Fruit fly (Drosophila melanogaster) whole organism, embryonic: ENCODE data around the gene CG2841.
A peak's percentile ranks its signal among the peaks of the same experiment; 100 is the strongest.

ENCODE experiments used
- Aef1 ChIP-seq: fragments of 200-800 bp; sonication (Bioruptor generic); IDR thresholded peaks from 3 replicates; pipeline ENCODE4 v1.3.6; 2022; ENCODE audit warnings: missing biosample characterization, missing genetic modification characterization
- CG11504 ChIP-seq: fragments of 200-800 bp; sonication (Bioruptor generic); optimal IDR thresholded peaks from 3 replicates; lab custom pipeline; 2019; ENCODE audit warnings: missing biosample characterization, mild to moderate bottlenecking, missing genetic modification characterization, moderate library complexity
- CG13287 ChIP-seq: fragments of 200-800 bp; sonication (Bioruptor generic); IDR thresholded peaks from 2 replicates; pipeline ENCODE4 v1.3.6; 2022; ENCODE audit warnings: missing biosample characterization, missing genetic modification characterization; ENCODE audit not compliant: partially characterized antibody
- CG13424 ChIP-seq: fragments of 200-800 bp; sonication (Bioruptor generic); optimal IDR thresholded peaks from 2 replicates; lab custom pipeline; 2019; ENCODE audit warnings: missing biosample characterization, mild to moderate bottlenecking, missing genetic modification characterization, moderate library complexity
- CG16779 ChIP-seq: fragments of 200-800 bp; sonication (Bioruptor generic); IDR thresholded peaks from 2 replicates; pipeline ENCODE4 v1.3.6; 2022; ENCODE audit warnings: missing biosample characterization, missing genetic modification characterization
- CG16863 ChIP-seq: fragments of 200-800 bp; sonication (Bioruptor generic); optimal IDR thresholded peaks from 3 replicates; lab custom pipeline; 2016; ENCODE audit warnings: missing biosample characterization, missing genetic modification characterization
- CG2678 ChIP-seq: fragments of 200-800 bp; sonication (Bioruptor generic); optimal IDR thresholded peaks from 3 replicates; lab custom pipeline; 2019; ENCODE audit warnings: missing biosample characterization, mild to moderate bottlenecking, missing genetic modification characterization, moderate library complexity
- CG2712 ChIP-seq: fragments of 200-800 bp; optimal IDR thresholded peaks from 3 replicates; lab custom pipeline; 2019; ENCODE audit warnings: missing biosample characterization, mild to moderate bottlenecking, missing genetic modification characterization, moderate library complexity
- CG2875 ChIP-seq: fragments of 200-800 bp; sonication (Bioruptor generic); optimal IDR thresholded peaks from 2 replicates; lab custom pipeline; 2017; ENCODE audit warnings: missing biosample characterization, mild to moderate bottlenecking, missing genetic modification characterization, missing genetic modification reagents
- CG30020 ChIP-seq: fragments of 200-800 bp; optimal IDR thresholded peaks from 2 replicates; lab custom pipeline; 2019; ENCODE audit warnings: missing biosample characterization, mild to moderate bottlenecking, missing genetic modification characterization, moderate library complexity
- CG30403 ChIP-seq: fragments of 200-800 bp; sonication (Bioruptor generic); optimal IDR thresholded peaks from 3 replicates; lab custom pipeline; 2016; ENCODE audit warnings: missing biosample characterization, missing genetic modification characterization
- CG31441 ChIP-seq: fragments of 200-800 bp; sonication (Bioruptor generic); IDR thresholded peaks from 2 replicates; pipeline ENCODE4 v1.3.6; 2022; ENCODE audit warnings: missing biosample characterization, missing genetic modification characterization
- CG33213 ChIP-seq: fragments of 200-800 bp; sonication (Bioruptor generic); optimal IDR thresholded peaks from 3 replicates; lab custom pipeline; 2016; ENCODE audit warnings: missing biosample characterization, missing genetic modification characterization
- CG7556 ChIP-seq: fragments of 200-800 bp; sonication (Bioruptor generic); optimal IDR thresholded peaks from 2 replicates; lab custom pipeline; 2017; ENCODE audit warnings: missing biosample characterization, mild to moderate bottlenecking, missing genetic modification characterization
- CG9437 ChIP-seq: fragments of 200-800 bp; sonication (Bioruptor generic); optimal IDR thresholded peaks from 2 replicates; lab custom pipeline; 2018; ENCODE audit warnings: missing biosample characterization, mild to moderate bottlenecking, missing genetic modification characterization
- Drgx ChIP-seq: fragments of 200-800 bp; sonication (Bioruptor generic); IDR thresholded peaks from 2 replicates; pipeline ENCODE4 v1.3.6; 2022; ENCODE audit warnings: missing biosample characterization, missing genetic modification characterization
- H2.0 ChIP-seq: fragments of 200-800 bp; sonication (Bioruptor generic); IDR thresholded peaks from 2 replicates; pipeline ENCODE4 v1.3.6; 2022; ENCODE audit warnings: missing biosample characterization, missing genetic modification characterization
- HLH3B ChIP-seq: fragments of 200-800 bp; sonication (Bioruptor generic); IDR thresholded peaks from 2 replicates; pipeline ENCODE4 v1.3.6; 2022; ENCODE audit warnings: missing biosample characterization, missing genetic modification characterization
- Hand ChIP-seq: fragments of 200-800 bp; sonication (Bioruptor generic); optimal IDR thresholded peaks from 2 replicates; lab custom pipeline; 2017; ENCODE audit warnings: mild to moderate bottlenecking, missing biosample characterization, missing genetic modification reagents, missing genetic modification characterization
- Hr51 ChIP-seq, 2 experiments: fragments of 200-800 bp; sonication (Bioruptor generic); optimal IDR thresholded peaks; 2 replicates in 1 of 2; 3 replicates in 1 of 2; lab custom pipeline; 2016 to 2018; ENCODE audit warnings: missing biosample characterization in 2 of 2, missing genetic modification characterization in 2 of 2, mild to moderate bottlenecking in 1 of 2, moderate library complexity in 1 of 2
- Med ChIP-seq: fragments of 200-800 bp; sonication (Bioruptor generic); peaks from one replicate; lab custom pipeline; 2016; ENCODE audit warnings: missing biosample characterization, missing genetic modification characterization, mild to moderate bottlenecking, inconsistent platforms, moderate library complexity
- Oli ChIP-seq: fragments of 200-800 bp; sonication (Bioruptor generic); optimal IDR thresholded peaks from 2 replicates; lab custom pipeline; 2018; ENCODE audit warnings: missing biosample characterization, mild to moderate bottlenecking, missing genetic modification characterization, moderate library complexity
- Pdp1 ChIP-seq, 2 experiments: fragments of 200-800 bp; sonication (Bioruptor generic); optimal IDR thresholded peaks; 3 replicates each; lab custom pipeline; 2016; ENCODE audit warnings: missing biosample characterization in 2 of 2, missing genetic modification characterization in 2 of 2, mild to moderate bottlenecking in 1 of 2, moderate library complexity in 1 of 2
- Sox102F ChIP-seq: fragments of 200-800 bp; sonication (Bioruptor generic); optimal IDR thresholded peaks from 2 replicates; lab custom pipeline; 2018; ENCODE audit warnings: missing biosample characterization, mild to moderate bottlenecking, missing genetic modification characterization, moderate library complexity
- Spps ChIP-seq: fragments of 200-800 bp; sonication (Bioruptor generic); optimal IDR thresholded peaks from 2 replicates; lab custom pipeline; 2018; ENCODE audit warnings: missing biosample characterization, mild to moderate bottlenecking, missing genetic modification characterization
- Ssrp ChIP-seq: fragments of 200-800 bp; sonication (Bioruptor generic); optimal IDR thresholded peaks from 2 replicates; lab custom pipeline; 2018; ENCODE audit warnings: missing biosample characterization, mild to moderate bottlenecking, missing genetic modification characterization, moderate library complexity
- Xrp1 ChIP-seq: fragments of 200-800 bp; sonication (Bioruptor generic); IDR thresholded peaks from 2 replicates; pipeline ENCODE4 v1.3.6; 2022; ENCODE audit warnings: missing biosample characterization, missing genetic modification characterization
- amos ChIP-seq: fragments of 200-800 bp; sonication (Bioruptor generic); IDR thresholded peaks from 2 replicates; pipeline ENCODE4 v1.3.6; 2022; ENCODE audit warnings: missing biosample characterization, missing genetic modification characterization; ENCODE audit not compliant: partially characterized antibody
- dmrt11E ChIP-seq: fragments of 200-800 bp; sonication (Bioruptor generic); optimal IDR thresholded peaks from 3 replicates; lab custom pipeline; 2018; ENCODE audit warnings: missing biosample characterization, mild to moderate bottlenecking, missing genetic modification characterization, moderate library complexity
- dmrt99B ChIP-seq: fragments of 200-800 bp; sonication (Bioruptor generic); optimal IDR thresholded peaks from 2 replicates; lab custom pipeline; 2018; ENCODE audit warnings: missing biosample characterization, mild to moderate bottlenecking, missing genetic modification characterization, moderate library complexity
- dpn ChIP-seq, 2 experiments: fragments of 200-800 bp; sonication (Bioruptor generic); optimal IDR thresholded peaks; 3 replicates each; lab custom pipeline; 2016; ENCODE audit warnings: missing biosample characterization in 2 of 2, missing genetic modification characterization in 2 of 2
- grau ChIP-seq: fragments of 200-800 bp; optimal IDR thresholded peaks from 3 replicates; lab custom pipeline; 2019; ENCODE audit warnings: missing biosample characterization, mild to moderate bottlenecking, missing genetic modification characterization, moderate library complexity
- grn ChIP-seq: fragments of 200-800 bp; sonication (Bioruptor generic); optimal IDR thresholded peaks from 3 replicates; lab custom pipeline; 2017; ENCODE audit warnings: missing biosample characterization, missing genetic modification characterization
- gro ChIP-seq: fragments of 200-800 bp; sonication (Bioruptor generic); optimal IDR thresholded peaks from 2 replicates; lab custom pipeline; 2016; ENCODE audit warnings: missing biosample characterization, missing genetic modification characterization
- ind ChIP-seq: fragments of 200-800 bp; sonication (Bioruptor generic); optimal IDR thresholded peaks from 3 replicates; lab custom pipeline; 2016; ENCODE audit warnings: missing biosample characterization, missing genetic modification characterization
- lilli ChIP-seq: fragments of 200-800 bp; sonication (Bioruptor generic); optimal IDR thresholded peaks from 3 replicates; lab custom pipeline; 2016; ENCODE audit warnings: missing biosample characterization, missing genetic modification characterization
- nmo ChIP-seq: fragments of 200-800 bp; sonication (Bioruptor generic); optimal IDR thresholded peaks from 2 replicates; lab custom pipeline; 2018; ENCODE audit warnings: missing biosample characterization, mild to moderate bottlenecking, missing genetic modification characterization, moderate library complexity
- phol ChIP-seq: fragments of 200-800 bp; sonication (Bioruptor generic); optimal IDR thresholded peaks from 3 replicates; lab custom pipeline; 2018; ENCODE audit warnings: missing biosample characterization, mild to moderate bottlenecking, missing genetic modification characterization, moderate library complexity
- prd ChIP-seq, 3 experiments: fragments of >200 bp in 2 of 3; fragments of 200-800 bp in 1 of 3; sonication (Bioruptor generic) in 1 of 3; optimal IDR thresholded peaks in 2 of 3; IDR thresholded peaks in 1 of 3; 2 replicates in 2 of 3; 3 replicates in 1 of 3; pipeline versions ENCODE4 v1.3.6 to Lab custom; 2017 to 2022; ENCODE audit warnings: missing biosample characterization in 1 of 3, missing genetic modification characterization in 1 of 3
- row ChIP-seq: fragments of 200-800 bp; sonication (Bioruptor generic); IDR thresholded peaks from 3 replicates; pipeline ENCODE4 v1.3.6; 2022; ENCODE audit warnings: missing biosample characterization, missing genetic modification characterization
- sisA ChIP-seq: fragments of 200-800 bp; sonication (Bioruptor generic); IDR thresholded peaks from 2 replicates; pipeline ENCODE4 v1.3.6; 2022; ENCODE audit warnings: missing biosample characterization, missing genetic modification characterization
- tin ChIP-seq: fragments of 200-800 bp; sonication (Bioruptor generic); optimal IDR thresholded peaks from 3 replicates; lab custom pipeline; 2016; ENCODE audit warnings: missing biosample characterization, missing genetic modification characterization

CG2841 gene

DNA sequence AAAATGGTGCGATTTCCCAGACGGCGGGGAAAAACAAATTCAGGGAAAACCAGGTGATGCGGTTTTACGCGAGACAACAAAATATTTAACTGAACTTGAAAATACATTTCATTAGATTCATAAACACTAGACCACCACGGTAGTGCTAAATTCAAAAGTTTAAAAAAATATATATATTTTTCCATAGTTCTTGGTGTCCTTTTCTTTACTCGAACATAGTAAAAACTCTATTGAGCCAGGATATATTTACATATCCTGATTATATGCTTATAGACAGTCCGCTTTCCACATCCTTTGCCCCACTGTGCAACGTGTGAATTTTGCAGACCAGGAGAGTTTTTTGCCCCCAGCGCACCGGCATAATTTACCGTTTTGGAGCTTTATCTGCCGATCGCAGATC is 751 bp downstream of the CG2841 start (continued):
- TF ChIP-seq CG2678 (peak; percentile 25), Xrp1 (GFP tag; lab: Robert Waterston, UW) (peak; percentile 51), Spps (tag; lab: Kevin White, UChicago) (no peak), ind (GFP tag; lab: Kevin White, UChicago) (peak; percentile 4), Aef1 (GFP tag; lab: Robert Waterston, UW) (peak; percentile 20; the same call in 1 of the 3 replicates), Med (peak; percentile 69), CG33213 (no peak), CG2875 (GFP tag; lab: Kevin White, UChicago) (peak; percentile 0), Hr51 (GFP tag; optimal IDR thresholded peaks at IDR 0.05; lab: Kevin White, UChicago) (peak in 1 of 2 experiments; percentile 33), gro (no peak), nmo (GFP tag; lab: Kevin White, UChicago) (peak; percentile 29), CG7556 (GFP tag; lab: Kevin White, UChicago) (peak; percentile 7), dpn (GFP tag; optimal IDR thresholded peaks at IDR 0.05; lab: Kevin White, UChicago) (peak in 1 of 2 experiments; percentile 1), Oli (tag; lab: Kevin White, UChicago) (peak; percentile 38), phol (tag; lab: Kevin White, UChicago) (peak; percentile 25), H2.0 (GFP tag; lab: Robert Waterston, UW) (0 out of 2 replicates have a peak, but pooled peaks have one; percentile 32), CG13424 (tag; lab: Kevin White, UChicago) (peak; percentile 12), grau (tag; lab: Kevin White, UChicago) (peak; percentile 24), CG30403 (peak; percentile 43), CG16863 (GFP tag; lab: Kevin White, UChicago) (no peak), Pdp1 (GFP tag; optimal IDR thresholded peaks at IDR 0.05; lab: Kevin White, UChicago) (no peak), row (GFP tag; lab: Robert Waterston, UW) (peak; percentile 48), amos (GFP tag; lab: Robert Waterston, UW) (no peak), prd (optimal IDR thresholded peaks at IDR 0.05; lab: Kevin White, UChicago) (no peak), prd (GFP tag; IDR thresholded peaks at IDR 0.05; lab: Robert Waterston, UW) (peak; percentile 47; the same call in 1 of the 3 replicates), Drgx (GFP tag; lab: Robert Waterston, UW) (peak; percentile 55; the same call in 1 of the 2 replicates), lilli (GFP tag; lab: Kevin White, UChicago) (no peak), CG31441 (GFP tag; lab: Robert Waterston, UW) (0 out of 2 replicates have a peak, but pooled peaks have one; percentile 32), CG16779 (no peak), Hand (GFP tag; lab: Kevin White, UChicago) (no peak), tin (GFP tag; lab: Kevin White, UChicago) (no peak), CG2712 (tag; lab: Kevin White, UChicago) (peak; percentile 47), CG13287 (GFP tag; lab: Robert Waterston, UW) (no peak), dmrt99B (tag; lab: Kevin White, UChicago) (peak; percentile 39), Ssrp (peak; percentile 25), CG30020 (tag; lab: Kevin White, UChicago) (no peak), dmrt11E (tag; lab: Kevin White, UChicago) (peak; percentile 1), Sox102F (peak; percentile 54), HLH3B (GFP tag; lab: Robert Waterston, UW) (peak; percentile 40; the same call in 1 of the 2 replicates), grn (GFP tag; lab: Kevin White, UChicago) (no peak), CG11504 (peak; percentile 58), CG9437 (GFP tag; lab: Kevin White, UChicago) (peak; percentile 12), sisA (0 out of 2 replicates have a peak, but pooled peaks have one; percentile 14)
- TF ChIP-seq, all 482 proteins: peak for 56
